Fruit fly (Drosophila melanogaster) whole organism, embryonic: ENCODE results near the gene spdo.

Experiments used
- Bgb ChIP-seq: fragments of 200-800 bp; sonication (Bioruptor generic); IDR thresholded peaks from 2 replicates; pipeline ENCODE4 v1.3.6; 2022; ENCODE audit warnings: missing biosample characterization, missing genetic modification characterization; ENCODE audit not compliant: partially characterized antibody
- CG10209 ChIP-seq: fragments of 200-800 bp; sonication (Bioruptor generic); optimal IDR thresholded peaks from 3 replicates; lab custom pipeline; 2017; ENCODE audit warnings: missing biosample characterization, mild to moderate bottlenecking, missing genetic modification characterization, missing genetic modification reagents
- CG11093 ChIP-seq: fragments of 200-800 bp; sonication (Bioruptor generic); IDR thresholded peaks from 3 replicates; pipeline ENCODE4 v1.3.6; 2022; ENCODE audit warnings: missing biosample characterization, missing genetic modification characterization
- CG11456 ChIP-seq: fragments of 200-800 bp; sonication (Bioruptor generic); IDR thresholded peaks from 3 replicates; pipeline ENCODE4 v1.3.6; 2022; ENCODE audit warnings: missing biosample characterization, missing genetic modification characterization
- CG11695 ChIP-seq: fragments of 200-800 bp; sonication (Bioruptor generic); IDR thresholded peaks from 3 replicates; pipeline ENCODE4 v1.3.6; 2022; ENCODE audit warnings: missing biosample characterization, missing genetic modification characterization
- CG12071 ChIP-seq: fragments of 200-800 bp; sonication (Bioruptor generic); optimal IDR thresholded peaks from 3 replicates; lab custom pipeline; 2018; ENCODE audit warnings: missing biosample characterization, mild to moderate bottlenecking, missing genetic modification characterization
- CG12236 ChIP-seq: fragments of 200-800 bp; sonication (Bioruptor generic); optimal IDR thresholded peaks from 2 replicates; lab custom pipeline; 2016; ENCODE audit warnings: missing biosample characterization, missing genetic modification characterization
- CG12769 ChIP-seq: fragments of 200-800 bp; sonication (Bioruptor generic); optimal IDR thresholded peaks from 2 replicates; lab custom pipeline; 2019; ENCODE audit warnings: missing biosample characterization, mild to moderate bottlenecking, missing genetic modification characterization, moderate library complexity
- CG13424 ChIP-seq: fragments of 200-800 bp; sonication (Bioruptor generic); optimal IDR thresholded peaks from 2 replicates; lab custom pipeline; 2019; ENCODE audit warnings: missing biosample characterization, mild to moderate bottlenecking, missing genetic modification characterization, moderate library complexity
- CG15073 ChIP-seq: fragments of 200-800 bp; sonication (Bioruptor generic); optimal IDR thresholded peaks from 2 replicates; lab custom pipeline; 2016; ENCODE audit warnings: missing biosample characterization, missing genetic modification characterization
- CG16863 ChIP-seq: fragments of 200-800 bp; sonication (Bioruptor generic); optimal IDR thresholded peaks from 3 replicates; lab custom pipeline; 2016; ENCODE audit warnings: missing biosample characterization, missing genetic modification characterization
- CG17328 ChIP-seq: fragments of 200-800 bp; sonication (Bioruptor generic); IDR thresholded peaks from 2 replicates; pipeline ENCODE4 v1.3.6; 2022; ENCODE audit warnings: missing biosample characterization, missing genetic modification characterization
- CG32772 ChIP-seq: fragments of 200-800 bp; sonication (Bioruptor generic); IDR thresholded peaks from 2 replicates; pipeline ENCODE4 v1.3.6; 2022; ENCODE audit warnings: missing biosample characterization, missing genetic modification characterization
- CG42726 ChIP-seq: fragments of 200-800 bp; sonication (Bioruptor generic); IDR thresholded peaks from 2 replicates; pipeline ENCODE4 v1.3.6; 2022; ENCODE audit warnings: missing biosample characterization, missing genetic modification characterization; ENCODE audit not compliant: partially characterized antibody
- CG4424 ChIP-seq: fragments of 200-800 bp; sonication (Bioruptor generic); optimal IDR thresholded peaks from 3 replicates; lab custom pipeline; 2016; ENCODE audit warnings: missing biosample characterization, missing genetic modification characterization
- CG5245 ChIP-seq: fragments of 200-800 bp; sonication (Bioruptor generic); optimal IDR thresholded peaks from 3 replicates; lab custom pipeline; 2016; ENCODE audit warnings: missing biosample characterization, missing genetic modification characterization
- CG7963 ChIP-seq: fragments of 200-800 bp; sonication (Bioruptor generic); IDR thresholded peaks from 3 replicates; pipeline ENCODE4 v1.3.6; 2022; ENCODE audit warnings: missing biosample characterization, missing genetic modification characterization; ENCODE audit not compliant: partially characterized antibody
- CG8765 ChIP-seq: fragments of 200-800 bp; sonication (Bioruptor generic); IDR thresholded peaks from 2 replicates; pipeline ENCODE4 v1.3.6; 2022; ENCODE audit warnings: missing biosample characterization, missing genetic modification characterization
- CG8944 ChIP-seq: fragments of 200-800 bp; sonication (Bioruptor generic); optimal IDR thresholded peaks from 3 replicates; lab custom pipeline; 2016; ENCODE audit warnings: missing biosample characterization, missing genetic modification characterization
- D19B ChIP-seq: fragments of 200-800 bp; sonication (Bioruptor generic); optimal IDR thresholded peaks from 2 replicates; lab custom pipeline; 2017; ENCODE audit warnings: missing biosample characterization, mild to moderate bottlenecking, missing genetic modification characterization
- Dip3 ChIP-seq: fragments of 200-800 bp; sonication (Bioruptor generic); optimal IDR thresholded peaks from 3 replicates; lab custom pipeline; 2016; ENCODE audit warnings: missing biosample characterization, missing genetic modification characterization
- HLH4C ChIP-seq: fragments of 200-800 bp; sonication (Bioruptor generic); IDR thresholded peaks from 3 replicates; pipeline ENCODE4 v1.3.6; 2022; ENCODE audit warnings: missing biosample characterization, missing genetic modification characterization; ENCODE audit not compliant: partially characterized antibody
- MBD-R2 ChIP-seq: fragments of 200-800 bp; sonication (Bioruptor generic); IDR thresholded peaks from 2 replicates; pipeline ENCODE4 v1.3.6; 2022; ENCODE audit warnings: missing biosample characterization, missing genetic modification characterization
- Med ChIP-seq: fragments of 200-800 bp; sonication (Bioruptor generic); peaks from one replicate; lab custom pipeline; 2016; ENCODE audit warnings: missing biosample characterization, missing genetic modification characterization, mild to moderate bottlenecking, inconsistent platforms, moderate library complexity
- Meics ChIP-seq: fragments of 200-800 bp; sonication (Bioruptor generic); optimal IDR thresholded peaks from 2 replicates; lab custom pipeline; 2017; ENCODE audit warnings: missing biosample characterization, mild to moderate bottlenecking, missing genetic modification characterization
- Mrtf ChIP-seq: fragments of 200-800 bp; sonication (Bioruptor generic); IDR thresholded peaks from 3 replicates; pipeline ENCODE4 v1.3.6; 2022; ENCODE audit warnings: missing biosample characterization, missing genetic modification characterization
- Taf1 ChIP-seq: fragments of 200-800 bp; sonication (Bioruptor generic); IDR thresholded peaks from 2 replicates; pipeline ENCODE4 v1.3.6; 2022; ENCODE audit warnings: missing biosample characterization, missing genetic modification characterization
- Xrp1 ChIP-seq: fragments of 200-800 bp; sonication (Bioruptor generic); IDR thresholded peaks from 2 replicates; pipeline ENCODE4 v1.3.6; 2022; ENCODE audit warnings: missing biosample characterization, missing genetic modification characterization
- caup ChIP-seq: fragments of 200-800 bp; sonication (Bioruptor generic); optimal IDR thresholded peaks from 3 replicates; lab custom pipeline; 2017; ENCODE audit warnings: missing biosample characterization, mild to moderate bottlenecking, missing genetic modification characterization, moderate library complexity; ENCODE audit not compliant: severe bottlenecking
- ci ChIP-seq: fragments of 200-800 bp; sonication (Bioruptor generic); IDR thresholded peaks from 3 replicates; pipeline ENCODE4 v1.3.6; 2022; ENCODE audit warnings: missing biosample characterization, missing genetic modification characterization
- ind ChIP-seq: fragments of 200-800 bp; sonication (Bioruptor generic); optimal IDR thresholded peaks from 3 replicates; lab custom pipeline; 2016; ENCODE audit warnings: missing biosample characterization, missing genetic modification characterization
- jing ChIP-seq: fragments of 200-800 bp; sonication (Bioruptor generic); optimal IDR thresholded peaks from 2 replicates; lab custom pipeline; 2018; ENCODE audit warnings: missing biosample characterization, mild to moderate bottlenecking, missing genetic modification characterization
- lov ChIP-seq, 2 experiments: fragments of 200-800 bp in 1 of 2; fragments of >200 bp in 1 of 2; sonication (Bioruptor generic) in 1 of 2; IDR thresholded peaks in 1 of 2; optimal IDR thresholded peaks in 1 of 2; 2 replicates in 1 of 2; 3 replicates in 1 of 2; pipeline versions ENCODE4 v1.3.6 to Lab custom; 2017 to 2022; ENCODE audit warnings: missing biosample characterization in 1 of 2, missing genetic modification characterization in 1 of 2
- luna ChIP-seq: fragments of 200-800 bp; sonication (Bioruptor generic); optimal IDR thresholded peaks from 2 replicates; lab custom pipeline; 2016; ENCODE audit warnings: missing biosample characterization, missing genetic modification characterization
- otp ChIP-seq: fragments of 200-800 bp; sonication (Bioruptor generic); IDR thresholded peaks from 3 replicates; pipeline ENCODE4, ENCODE4 v1.3.6; 2022; ENCODE audit warnings: missing biosample characterization, missing genetic modification characterization
- pan ChIP-seq, 4 experiments: fragments of >200 bp in 3 of 4; fragments of 200-800 bp in 1 of 4; sonication (Bioruptor generic) in 1 of 4; optimal IDR thresholded peaks in 3 of 4; IDR thresholded peaks in 1 of 4; 2 replicates each; pipeline versions ENCODE4 v1.3.6 to Lab custom; 2017 to 2022; ENCODE audit warnings: missing biosample characterization in 2 of 4, missing genetic modification characterization in 2 of 4, mixed read lengths in 1 of 4
- pnt ChIP-seq: fragments of 200-800 bp; sonication (Bioruptor generic); optimal IDR thresholded peaks from 3 replicates; lab custom pipeline; 2016; ENCODE audit warnings: missing biosample characterization, missing genetic modification characterization
- sens ChIP-seq: fragments of 200-800 bp; sonication (Bioruptor generic); peaks from one replicate; lab custom pipeline; 2016; ENCODE audit warnings: missing biosample characterization, missing genetic modification characterization
- toy ChIP-seq: fragments of 200-800 bp; sonication (Bioruptor generic); IDR thresholded peaks from 2 replicates; pipeline ENCODE4 v1.3.6; 2022; ENCODE audit warnings: missing biosample characterization, missing genetic modification characterization
- zen ChIP-seq: fragments of 200-800 bp; sonication (Bioruptor generic); optimal IDR thresholded peaks from 3 replicates; lab custom pipeline; 2018; ENCODE audit warnings: missing biosample characterization, mild to moderate bottlenecking, missing genetic modification characterization, moderate library complexity

spdo gene

DNA sequence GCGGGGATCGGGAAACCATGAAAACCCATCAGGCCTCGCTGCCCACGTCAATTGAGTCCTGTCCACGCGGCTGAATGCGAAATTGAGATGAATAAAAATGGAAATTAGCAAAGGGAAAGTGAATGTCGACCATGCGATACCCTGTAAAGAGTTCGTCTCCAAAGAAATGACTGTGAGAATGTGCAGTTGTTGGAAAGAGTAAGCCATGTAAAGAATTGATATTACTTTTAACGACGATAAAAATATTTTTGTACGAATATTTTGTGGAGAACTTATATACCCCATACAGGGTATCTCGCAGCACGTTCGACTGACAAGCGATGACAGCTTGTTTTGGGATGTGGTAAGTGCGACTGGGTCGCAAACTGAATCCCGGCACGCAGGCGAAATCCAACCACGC is 24.7 kb downstream of the spdo start (continued):
- TF ChIP-seq ci (0 out of 3 replicates have a peak, but pooled peaks have one; percentile 52), CG11456 (GFP tag; lab: Robert Waterston, UW) (peak; percentile 28; the same call in 1 of the 3 replicates), CG17328 (GFP tag; lab: Robert Waterston, UW) (peak; percentile 58), CG8944 (peak; percentile 17), pnt (GFP tag; lab: Kevin White, UChicago) (peak; percentile 64), CG12769 (tag; lab: Kevin White, UChicago) (peak; percentile 11), CG12236 (GFP tag; lab: Kevin White, UChicago) (peak; percentile 16), Dip3 (GFP tag; lab: Kevin White, UChicago) (peak; percentile 7), CG7963 (GFP tag; lab: Robert Waterston, UW) (no peak), jing (GFP tag; lab: Kevin White, UChicago) (peak; percentile 21), luna (GFP tag; lab: Kevin White, UChicago) (no peak), CG5245 (GFP tag; lab: Kevin White, UChicago) (peak; percentile 6), Bgb (GFP tag; lab: Robert Waterston, UW) (no peak), CG8765 (GFP tag; lab: Robert Waterston, UW) (peak; percentile 38; the same call in 1 of the 2 replicates), ind (GFP tag; lab: Kevin White, UChicago) (peak; percentile 3), HLH4C (GFP tag; lab: Robert Waterston, UW) (no peak), CG13424 (no peak), CG32772 (GFP tag; lab: Robert Waterston, UW) (peak; percentile 58), CG16863 (GFP tag; lab: Kevin White, UChicago) (peak; percentile 16), Xrp1 (peak; percentile 74), CG10209 (GFP tag; lab: Kevin White, UChicago) (peak; percentile 28), zen (tag; lab: Kevin White, UChicago) (peak; percentile 77), CG4424 (peak; percentile 30), CG12071 (no peak), pan (optimal IDR thresholded peaks at IDR 0.05; lab: Kevin White, UChicago) (no peak), pan (GFP tag; optimal IDR thresholded peaks at IDR 0.05 in 1 of 2, IDR thresholded peaks at IDR 0.05 in 1 of 2) (peak in 1 of 2 experiments; percentile 29), CG11695 (GFP tag; lab: Robert Waterston, UW) (0 out of 3 replicates have a peak, but pooled peaks have one; percentile 49)
- TF ChIP-seq, all 482 proteins: peak for 98

DNA sequence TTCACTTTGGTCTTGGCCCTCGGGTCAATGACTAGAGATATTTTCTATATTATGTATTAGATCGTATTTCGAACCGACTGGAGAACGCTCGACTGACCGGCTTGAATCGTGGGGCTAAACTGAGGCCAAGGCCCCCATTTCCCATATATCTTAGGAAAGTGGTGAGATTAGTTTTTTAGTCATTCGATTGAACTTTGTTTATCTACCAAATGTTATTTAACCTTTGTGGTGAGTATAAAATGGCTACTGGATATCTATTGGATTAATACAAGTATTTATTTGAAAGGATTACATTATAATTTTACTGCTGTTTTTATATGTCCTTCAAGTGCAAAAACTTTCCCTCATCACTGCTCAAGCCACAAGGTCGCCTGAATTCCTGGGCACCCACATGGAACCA is 26.9 kb downstream of the spdo start, which contains the start of gene CG31371:
TSS of gene CG31371 (minus strand) at position 101 of the 400 bp plus-strand sequence.
- TF ChIP-seq sens (peak; percentile 48), CG15073 (GFP tag; lab: Kevin White, UChicago) (no peak)

DNA sequence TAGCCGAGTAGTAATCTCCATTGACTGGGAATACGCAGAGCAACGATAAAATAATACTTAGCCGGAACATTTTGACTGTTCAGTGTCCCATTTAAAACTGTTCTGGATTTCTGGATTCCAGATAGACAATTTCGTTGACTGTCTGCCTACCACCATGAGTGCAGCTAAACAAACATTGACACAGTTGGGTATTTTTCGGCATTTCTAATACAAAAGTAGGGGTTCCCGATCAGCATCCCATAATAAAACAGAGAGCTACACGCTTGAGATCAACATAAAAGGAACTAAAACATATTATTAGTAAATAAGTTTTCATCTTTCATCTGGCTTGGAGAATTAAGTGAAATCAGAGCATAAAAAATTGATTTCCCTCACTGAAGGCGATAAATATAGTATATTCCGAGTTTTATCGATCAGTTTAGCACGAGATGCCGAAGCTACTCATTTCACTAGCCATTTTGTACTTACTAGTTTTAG is 29.1 kb downstream of the spdo start, which contains the start of the genes PH4alphaSG1 and CG15539:
TSS of gene PH4alphaSG1 (minus strand) at position 101 of the 477 bp plus-strand sequence.
TSS of gene CG15539 (plus strand) at position 427 of the 477 bp plus-strand sequence.
- TF ChIP-seq Meics (GFP tag; lab: Kevin White, UChicago) (no peak), toy (GFP tag; lab: Robert Waterston, UW) (no peak)

DNA sequence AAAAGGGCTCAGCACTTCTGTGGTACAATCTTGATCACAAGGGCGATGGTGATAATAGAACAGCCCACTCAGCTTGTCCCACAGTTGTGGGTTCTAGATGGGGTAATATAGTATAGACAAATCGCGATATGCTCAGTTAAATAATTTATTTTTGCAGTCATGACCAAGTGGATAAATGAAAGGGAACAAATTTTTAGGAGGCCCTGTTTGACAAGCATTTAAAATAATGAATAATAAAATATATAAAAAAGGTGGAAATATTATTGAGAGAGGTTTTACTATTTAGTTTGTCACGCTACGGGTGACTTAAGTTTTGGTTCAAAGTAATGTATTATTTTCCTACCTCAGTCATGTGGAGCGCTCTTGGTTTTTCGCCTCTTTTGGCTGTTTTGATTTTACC is 31.2 kb downstream of the spdo start, which contains the start of gene CG34041:
TSS of gene CG34041 (plus strand) at position 301 of the 400 bp plus-strand sequence.
- TF ChIP-seq caup (GFP tag; lab: Kevin White, UChicago): no peak
- TF ChIP-seq otp (GFP tag; lab: Robert Waterston, UW): no peak
- TF ChIP-seq CG11093: no peak
- TF ChIP-seq MBD-R2 (GFP tag; lab: Robert Waterston, UW): no peak
- TF ChIP-seq lov (optimal IDR thresholded peaks at IDR 0.05; lab: Kevin White, UChicago): no peak
- TF ChIP-seq lov (GFP tag; IDR thresholded peaks at IDR 0.05; lab: Robert Waterston, UW): no peak
- TF ChIP-seq Mrtf: no peak
- no peak for TF ChIP-seq CG42726 (GFP tag; lab: Robert Waterston, UW)
- no peak for TF ChIP-seq Taf1 (GFP tag; lab: Robert Waterston, UW)
- TF ChIP-seq D19B: no peak
- TF ChIP-seq Med (GFP tag; lab: Kevin White, UChicago): no peak
